Worm (Caenorhabditis elegans): ENCODE measurements around the gene slc-46A.
"Not testable (repeated sequence)": the region's sequence is repeated elsewhere in the genome, so short reads cannot be mapped to it uniquely, and the experiment has no call there.

Gene slc-46A

DNA sequence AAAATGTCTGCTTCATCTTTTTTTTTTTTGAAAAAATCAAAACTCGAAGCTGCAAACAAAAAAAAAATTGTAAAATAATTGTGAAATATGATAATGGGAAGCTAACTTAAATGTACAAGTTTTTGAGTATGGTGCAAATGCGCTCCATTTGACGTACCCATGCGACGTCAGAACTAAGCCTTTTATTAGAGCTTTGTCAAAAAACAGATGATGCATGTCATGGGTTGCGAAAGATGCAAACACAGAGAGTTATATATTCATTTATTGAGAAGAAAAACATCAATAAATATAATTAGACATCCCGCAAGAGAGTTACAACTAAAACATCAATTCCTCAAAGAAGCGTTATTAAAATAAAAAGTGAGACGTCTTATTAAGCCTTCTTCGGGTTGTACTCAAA is 24.6 kb upstream of the slc-46A start:
- no peak for TF ChIP-seq ama-1 (optimal IDR thresholded peaks at IDR 0.05)
- no peak for TF ChIP-seq npax-4 (tag; optimal IDR thresholded peaks at IDR 0.05)
- TF ChIP-seq ceh-14 (tag; optimal IDR thresholded peaks at IDR 0.05): no peak
- TF ChIP-seq ttx-3 (tag; optimal IDR thresholded peaks at IDR 0.05): no peak

DNA sequence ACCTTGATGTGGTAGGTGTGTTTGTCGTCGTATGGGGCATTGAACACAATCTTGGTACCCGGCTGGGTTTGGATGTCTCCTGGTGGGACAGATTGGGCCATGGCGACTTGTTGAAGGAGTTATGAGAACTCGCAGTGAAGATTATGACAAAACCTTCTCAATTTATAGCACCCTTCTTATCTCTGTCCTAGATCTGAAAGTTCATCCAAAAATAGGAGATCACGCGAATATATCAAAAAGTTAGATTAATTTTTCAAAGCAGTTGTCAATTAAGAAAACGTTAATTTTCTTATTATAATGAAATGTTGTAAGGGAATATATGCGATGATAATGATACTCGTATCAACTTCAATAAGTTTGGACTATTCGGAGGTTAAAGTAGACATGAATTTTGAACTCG is 23.8 kb upstream of the slc-46A start, which contains the start of gene msp-51:
Gene msp-51, minus strand, starts transcription at position 101 of the 400 bp plus-strand sequence.
- TF ChIP-seq pha-2 (tag; optimal IDR thresholded peaks at IDR 0.05); fkh-6 (tag; optimal IDR thresholded peaks at IDR 0.05); hlh-13 (GFP tag; optimal IDR thresholded peaks at IDR 0.05): not testable (repeated sequence)

DNA sequence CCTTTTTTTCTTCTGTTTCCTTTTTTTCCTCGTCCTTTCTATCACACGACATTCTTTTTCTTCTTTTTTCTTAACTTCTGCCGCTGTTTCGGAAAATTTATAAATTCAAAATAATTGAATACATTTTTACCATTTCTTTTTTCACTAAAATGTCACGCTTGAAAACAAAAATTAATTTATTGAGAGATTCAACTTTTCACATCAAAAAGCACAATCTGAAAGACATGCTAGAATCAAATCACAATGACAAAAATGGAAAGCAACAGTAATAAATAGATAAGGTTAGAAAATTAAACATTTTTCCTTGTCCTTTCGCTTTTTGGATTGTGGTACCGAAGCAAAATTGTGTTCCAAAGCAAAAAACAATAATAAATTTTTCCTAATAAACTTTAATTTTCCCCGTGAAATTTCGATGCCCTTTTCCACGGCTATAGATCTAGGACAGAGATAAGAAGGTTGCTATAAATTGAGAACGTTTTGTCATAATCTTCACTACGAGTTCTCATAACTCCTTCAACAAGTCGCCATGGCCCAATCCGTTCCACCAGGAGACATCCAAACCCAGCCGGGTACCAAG is 21.5 kb upstream of the slc-46A start, which contains the start of the genes ZK354.6 and msp-113:
Gene ZK354.6, minus strand, starts transcription at position 101 of the 577 bp plus-strand sequence.
Gene msp-113, plus strand, starts transcription at position 527 of the 577 bp plus-strand sequence.
- TF ChIP-seq dve-1 (tag; optimal IDR thresholded peaks at IDR 0.05): no peak
- no peak for TF ChIP-seq nfya-1 (tag; optimal IDR thresholded peaks at IDR 0.05)
- no peak for TF ChIP-seq odd-2 (tag; optimal IDR thresholded peaks at IDR 0.05)
- TF ChIP-seq lin-11 (tag; optimal IDR thresholded peaks at IDR 0.05): no peak
- TF ChIP-seq ztf-16 (tag; optimal IDR thresholded peaks at IDR 0.05): no peak

DNA sequence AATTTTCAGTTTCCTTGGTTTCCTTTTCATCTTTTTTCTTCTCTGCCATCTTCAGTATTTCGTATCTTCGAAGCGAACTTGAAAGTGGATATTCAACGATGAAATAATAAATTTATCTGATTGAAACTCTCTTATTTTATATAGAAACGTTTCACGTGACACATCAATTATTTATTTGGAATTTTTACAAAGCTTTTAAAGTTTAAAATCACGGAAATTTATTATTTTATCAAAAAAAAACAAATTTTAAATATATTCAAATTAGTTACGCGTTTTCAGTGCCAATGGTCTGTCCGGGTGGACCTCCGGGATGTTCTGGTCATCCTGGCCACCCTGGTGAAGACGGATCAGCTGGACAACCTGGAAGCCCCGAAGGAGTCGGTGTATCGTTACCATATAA is 16.0 kb upstream of the slc-46A start, which contains the start of gene ZK354.7:
Gene ZK354.7, minus strand, starts transcription at position 101 of the 400 bp plus-strand sequence.
- TF ChIP-seq C38D4.7 (GFP tag; optimal IDR thresholded peaks at IDR 0.05) (no peak), lim-6 (tag; optimal IDR thresholded peaks at IDR 0.05) (no peak), hlh-15 (tag; optimal IDR thresholded peaks at IDR 0.05) (no peak), pha-4 (tag; optimal IDR thresholded peaks at IDR 0.05) (no peak), syd-9 (tag; optimal IDR thresholded peaks at IDR 0.05) (no peak), ceh-14 (tag; optimal IDR thresholded peaks at IDR 0.05) (no peak), sox-4 (tag; optimal IDR thresholded peaks at IDR 0.05) (no peak), ceh-22 (tag; optimal IDR thresholded peaks at IDR 0.05) (no peak), lin-11 (tag; optimal IDR thresholded peaks at IDR 0.05) (no peak), che-1 (tag; optimal IDR thresholded peaks at IDR 0.05) (no peak), fax-1 (tag; optimal IDR thresholded peaks at IDR 0.05) (no peak), T23F11.4 (GFP tag; optimal IDR thresholded peaks at IDR 0.05) (no peak), sox-2 (GFP tag; IDR thresholded peaks at IDR 0.05) (no peak), ceh-6 (GFP tag; optimal IDR thresholded peaks at IDR 0.05) (no peak), ceh-19 (GFP tag; optimal IDR thresholded peaks at IDR 0.05) (no peak), dmd-4 (tag; optimal IDR thresholded peaks at IDR 0.05; ENCODE audit: borderline replicate concordance) (no peak), fkh-6 (tag; optimal IDR thresholded peaks at IDR 0.05) (no peak), sdc-2 (tag; optimal IDR thresholded peaks at IDR 0.05) (no peak), pha-2 (tag; optimal IDR thresholded peaks at IDR 0.05) (no peak)

DNA sequence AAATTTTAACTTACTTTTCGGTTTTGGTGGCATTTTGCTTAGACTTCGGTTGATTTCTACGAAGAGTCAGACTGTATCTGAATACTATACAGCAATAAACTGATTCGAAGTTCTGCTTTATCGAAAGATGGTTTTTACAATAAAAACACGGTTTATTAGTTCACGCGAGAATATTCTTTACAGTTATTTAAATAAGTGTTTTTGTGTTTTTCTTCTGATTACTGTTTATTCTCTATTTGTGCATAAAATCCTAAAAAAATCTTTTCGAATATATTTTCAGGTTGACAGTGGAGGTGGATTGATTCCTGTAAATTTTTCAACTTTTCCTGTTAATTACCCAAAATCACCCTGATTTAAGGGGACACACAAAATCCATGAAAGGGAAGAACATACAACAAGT is 13.0 kb upstream of the slc-46A start, which contains the start of gene ZK354.8:
Gene ZK354.8, minus strand, starts transcription at position 101 of the 400 bp plus-strand sequence.
- TF ChIP-seq ttx-3 (tag; optimal IDR thresholded peaks at IDR 0.05) (no peak), madf-2 (tag; optimal IDR thresholded peaks at IDR 0.05) (no peak), ceh-6 (GFP tag; optimal IDR thresholded peaks at IDR 0.05) (no peak), ceh-22 (tag; optimal IDR thresholded peaks at IDR 0.05) (no peak), ets-4 (tag; optimal IDR thresholded peaks at IDR 0.05) (no peak), ceh-45 (GFP tag; IDR thresholded peaks at IDR 0.05) (no peak), zip-5 (tag; optimal IDR thresholded peaks at IDR 0.05) (no peak), tbx-7 (tag; optimal IDR thresholded peaks at IDR 0.05) (no peak), ceh-48 (tag; optimal IDR thresholded peaks at IDR 0.05) (no peak), gmeb-2 (tag; optimal IDR thresholded peaks at IDR 0.05) (no peak), unc-3 (GFP tag; conservative IDR thresholded peaks at IDR 0.05) (no peak), unc-3 (tag; optimal IDR thresholded peaks at IDR 0.05) (no peak), pat-9 (tag; optimal IDR thresholded peaks at IDR 0.05) (no peak), elt-2 (tag; optimal IDR thresholded peaks at IDR 0.05) (no peak), K02D7.2 (tag; optimal IDR thresholded peaks at IDR 0.05) (no peak), odd-2 (tag; optimal IDR thresholded peaks at IDR 0.05) (no peak)
